Fruit fly (Drosophila melanogaster): ENCODE data around the gene CG10748.

- TF ChIP-seq NfI (GFP tag; optimal IDR thresholded peaks at IDR 0.05) (no peak), crol (GFP tag; IDR thresholded peaks at IDR 0.05) (no peak)
Observed at dm6 chr3L:13011511-13011910, 39.4 kb upstream of the CG10748 start, which contains the start of gene Cul6.

Data from whole organism, embryonic.